Worm (Caenorhabditis elegans) whole organism, L1 larva: ENCODE measurements around the gene W08E12.9.
"Not testable (repeated sequence)": the region's sequence is repeated elsewhere in the genome, so short reads cannot be mapped to it uniquely, and the experiment has no call there.

Source experiments
- ceh-88 ChIP-seq: fragments of 200-800 bp; sonication (Bioruptor generic); IDR thresholded peaks from 2 replicates; pipeline ENCODE4 v1.3.6; 2022; ENCODE audit warnings: missing genetic modification characterization, missing compliant biosample characterization
- efl-1 ChIP-seq, 4 experiments: fragments of 150-350 bp; optimal IDR thresholded peaks in 3 of 4; peaks in 1 of 4; 1 replicate in 1 of 4; 2 replicates in 3 of 4; lab custom pipeline; 2014; ENCODE audit warnings: missing biosample characterization in 2 of 4, missing genetic modification characterization in 2 of 4, missing genetic modification reagents in 2 of 4
- efl-3 ChIP-seq: fragments of 200-800 bp; sonication (Bioruptor generic); optimal IDR thresholded peaks from 2 replicates; lab custom pipeline; 2018; ENCODE audit warnings: mild to moderate bottlenecking, missing genetic modification characterization, missing compliant biosample characterization
- egl-13 ChIP-seq: sonication (generic microtip); optimal IDR thresholded peaks from 2 replicates; lab custom pipeline; 2016; ENCODE audit warnings: missing genotype, missing genetic modification reagents, missing genetic modification characterization, missing compliant biosample characterization
- elt-2 ChIP-seq: sonication (generic microtip); optimal IDR thresholded peaks from 2 replicates; lab custom pipeline; 2016; ENCODE audit warnings: missing genetic modification characterization, mild to moderate bottlenecking, inconsistent platforms, missing compliant biosample characterization, missing genetic modification reagents
- elt-3 ChIP-seq, 6 experiments: fragments of 150-350 bp in 1 of 6; sonication (generic microtip); optimal IDR thresholded peaks; 2 replicates each; lab custom pipeline; 2017 to 2018; ENCODE audit warnings: missing biosample characterization in 6 of 6, missing genetic modification characterization in 6 of 6, inconsistent platforms in 1 of 6
- fkh-10 ChIP-seq: sonication (generic microtip); optimal IDR thresholded peaks from 2 replicates; lab custom pipeline; 2017; ENCODE audit warnings: missing biosample characterization, missing genetic modification reagents, missing genetic modification characterization
- fkh-8 ChIP-seq: sonication (generic microtip); optimal IDR thresholded peaks from 2 replicates; lab custom pipeline; 2016; ENCODE audit warnings: mild to moderate bottlenecking, missing genetic modification characterization, missing compliant biosample characterization
- irx-1 ChIP-seq: sonication (generic microtip); optimal IDR thresholded peaks from 2 replicates; lab custom pipeline; 2016; ENCODE audit warnings: missing genetic modification characterization, missing compliant biosample characterization
- jun-1 ChIP-seq: fragments of 150-350 bp; optimal IDR thresholded peaks from 2 replicates; lab custom pipeline; 2014; ENCODE audit warnings: missing biosample characterization, missing genetic modification reagents, missing genetic modification characterization
- lin-35 ChIP-seq, 2 experiments: fragments of 150-350 bp; optimal IDR thresholded peaks; 2 replicates each; lab custom pipeline; 2014; ENCODE audit warnings: missing biosample characterization in 2 of 2, missing genetic modification characterization in 2 of 2, missing genetic modification reagents in 2 of 2
- lin-39 ChIP-seq: fragments of 150-350 bp; optimal IDR thresholded peaks from 2 replicates; lab custom pipeline; 2014; ENCODE audit warnings: missing biosample characterization, missing genetic modification reagents, missing genetic modification characterization
- nhr-20 ChIP-seq: sonication (generic microtip); optimal IDR thresholded peaks from 2 replicates; lab custom pipeline; 2016; ENCODE audit warnings: mild to moderate bottlenecking, missing genetic modification characterization, missing compliant biosample characterization
- nhr-76 ChIP-seq: sonication (generic microtip); optimal IDR thresholded peaks from 2 replicates; lab custom pipeline; 2017; ENCODE audit warnings: missing biosample characterization, missing genetic modification characterization
- nhr-77 ChIP-seq: fragments of 150-350 bp; optimal IDR thresholded peaks from 2 replicates; lab custom pipeline; 2014; ENCODE audit warnings: missing biosample characterization, missing genetic modification characterization
- pag-3 ChIP-seq: sonication (generic microtip); optimal IDR thresholded peaks from 2 replicates; lab custom pipeline; 2017; ENCODE audit warnings: missing genetic modification characterization, mild to moderate bottlenecking, missing compliant biosample characterization, antibody characterized with exemption, borderline replicate concordance; ENCODE audit not compliant: insufficient read depth
- pqm-1 ChIP-seq: sonication (generic microtip); optimal IDR thresholded peaks from 3 replicates; lab custom pipeline; 2017; ENCODE audit warnings: missing biosample characterization, missing genetic modification characterization
- snpc-4 ChIP-seq: fragments of 150-350 bp; optimal IDR thresholded peaks from 2 replicates; lab custom pipeline; 2014; ENCODE audit warnings: missing biosample characterization, missing genetic modification characterization
- sup-37 ChIP-seq: fragments of 200-800 bp; sonication (Bioruptor generic); optimal IDR thresholded peaks from 2 replicates; lab custom pipeline; 2018; ENCODE audit warnings: mild to moderate bottlenecking, missing genetic modification characterization, missing compliant biosample characterization
- tlp-1 ChIP-seq: fragments of 150-350 bp; optimal IDR thresholded peaks from 2 replicates; lab custom pipeline; 2014; ENCODE audit warnings: missing biosample characterization, missing genetic modification characterization
- unc-130 ChIP-seq: fragments of 150-350 bp; optimal IDR thresholded peaks from 2 replicates; lab custom pipeline; 2017; ENCODE audit warnings: missing biosample characterization, missing genetic modification characterization, inconsistent platforms
- unc-30 ChIP-seq: sonication (generic microtip); optimal IDR thresholded peaks from 2 replicates; lab custom pipeline; 2017; ENCODE audit warnings: missing biosample characterization, missing genetic modification characterization
- unc-62 ChIP-seq: fragments of 150-350 bp; optimal IDR thresholded peaks from 2 replicates; lab custom pipeline; 2014; ENCODE audit warnings: missing biosample characterization, missing genetic modification reagents, missing genetic modification characterization
- vab-15 ChIP-seq: sonication (generic microtip); optimal IDR thresholded peaks from 2 replicates; lab custom pipeline; 2017; ENCODE audit warnings: missing genotype, mild to moderate bottlenecking, missing genetic modification characterization, missing compliant biosample characterization
- xbp-1 ChIP-seq: sonication (generic microtip); optimal IDR thresholded peaks from 2 replicates; lab custom pipeline; 2016; ENCODE audit warnings: missing genetic modification characterization, missing compliant biosample characterization
- zip-4 ChIP-seq: fragments of 200-800 bp; sonication (Bioruptor generic); optimal IDR thresholded peaks from 2 replicates; lab custom pipeline; 2018; ENCODE audit warnings: mild to moderate bottlenecking, missing genetic modification characterization, moderate library complexity, missing compliant biosample characterization

Gene W08E12.9

DNA sequence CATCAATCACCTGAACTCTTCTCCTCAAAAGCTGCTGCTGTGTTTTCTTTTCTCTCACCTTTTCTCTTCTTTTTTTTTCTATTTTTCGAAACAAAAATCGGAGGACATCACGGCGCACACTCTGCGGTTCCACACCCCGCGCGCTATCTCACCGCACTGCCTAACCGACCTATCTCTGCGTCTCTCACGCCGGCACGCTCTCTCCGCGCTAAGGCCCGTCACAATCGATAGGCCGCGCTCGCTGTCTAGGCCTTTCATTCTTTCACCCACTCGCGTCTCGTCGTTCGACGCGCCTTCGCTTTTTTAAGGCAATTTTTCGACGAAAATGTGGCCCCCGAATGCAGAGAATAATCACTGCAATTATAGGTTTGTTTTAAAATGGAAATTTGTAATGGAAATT, 3.9 kb upstream of the W08E12.9 start, which contains the start of gene zip-11 (continued):
- TF ChIP-seq lin-35 (GFP tag; optimal IDR thresholded peaks at IDR 0.05; lab: Kevin White, UChicago) (peak; percentile 35 to 47), tlp-1 (tag; lab: Kevin White, UChicago) (no peak), jun-1 (tag; lab: Kevin White, UChicago) (peak; percentile 42), unc-30 (no peak), unc-130 (no peak), unc-62 (GFP tag; lab: Kevin White, UChicago) (no peak), efl-1 (optimal IDR thresholded peaks at IDR 0.05; lab: Kevin White, UChicago) (peak; percentile 69 to 79), efl-1 (GFP tag; optimal IDR thresholded peaks at IDR 0.05 in 1 of 2; lab: Kevin White, UChicago) (peak; percentile 59 to 96)

DNA sequence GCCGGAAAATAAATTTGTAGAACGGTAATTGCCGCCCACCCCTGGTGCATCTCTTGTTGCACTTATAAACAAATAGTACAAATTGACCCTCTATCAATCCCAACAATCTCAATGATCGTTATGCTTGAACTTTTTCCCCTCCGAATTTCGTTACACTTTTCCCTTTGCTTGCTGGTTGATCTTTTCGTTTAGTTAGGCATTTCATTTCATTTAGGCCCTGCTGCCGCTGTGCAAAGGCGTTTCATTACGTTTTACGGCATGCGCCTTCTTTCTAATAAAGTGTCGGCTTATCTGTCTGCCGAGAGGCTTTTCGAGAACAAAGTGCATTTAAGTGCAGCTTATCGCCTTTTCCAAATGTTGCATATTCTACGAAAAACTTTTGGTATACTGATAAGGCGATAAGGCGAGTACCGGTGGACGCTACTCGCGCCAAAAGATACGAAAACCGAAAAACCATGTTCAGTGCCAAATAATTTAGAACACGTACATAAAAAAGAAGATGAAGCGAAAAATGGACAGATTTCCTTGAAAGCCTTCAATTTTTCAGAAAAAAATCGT, 3.4 kb upstream of the W08E12.9 start:
- no peak for TF ChIP-seq snpc-4 (tag; lab: Kevin White, UChicago)
- no peak for TF ChIP-seq elt-3 (tag; optimal IDR thresholded peaks at IDR 0.05; lab: Kevin White, UChicago)
- no peak for TF ChIP-seq xbp-1 (tag; lab: Kevin White, UChicago)
- peak; percentile 88 for TF ChIP-seq elt-2 (tag; lab: Kevin White, UChicago)
- TF ChIP-seq pqm-1 = peak; percentile 87

DNA sequence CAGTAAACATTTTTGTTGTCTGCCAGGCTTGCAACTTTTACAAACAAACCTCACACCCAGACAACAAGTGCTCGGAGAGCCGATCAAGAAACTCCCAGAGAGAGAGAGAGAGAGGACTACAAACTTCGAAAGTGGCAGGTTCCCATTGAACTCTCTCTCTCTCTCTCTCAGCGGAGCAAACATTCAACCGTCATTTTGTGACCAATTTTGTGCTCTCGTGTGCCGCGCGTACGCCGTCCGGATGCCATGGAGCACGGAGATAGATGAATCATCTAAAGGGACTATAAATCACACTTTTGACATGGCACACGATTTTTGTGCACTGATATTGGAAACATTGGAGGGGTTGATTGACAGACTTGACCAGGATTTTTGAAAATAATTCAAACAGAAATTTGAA, 1.5 kb upstream of the W08E12.9 start:
- TF ChIP-seq nhr-20 = no peak
- no peak for TF ChIP-seq efl-1 (optimal IDR thresholded peaks at IDR 0.05; lab: Kevin White, UChicago)
- peak in 1 of 2 experiments; percentile 94 for TF ChIP-seq efl-1 (GFP tag; optimal IDR thresholded peaks at IDR 0.05 in 1 of 2; lab: Kevin White, UChicago)

ce11 chrIV:3305575-3305974, 1.8 kb downstream of the W08E12.9 start, which contains the start of gene W08E12.2:
Gene W08E12.2 (plus strand): TSS chrIV:3305875.
- TF ChIP-seq nhr-77 (tag; lab: Kevin White, UChicago) (no peak), egl-13 (tag; lab: Kevin White, UChicago) (no peak), nhr-76 (tag; lab: Kevin White, UChicago) (no peak), efl-1 (optimal IDR thresholded peaks at IDR 0.05; lab: Kevin White, UChicago) (no peak), efl-1 (GFP tag; optimal IDR thresholded peaks at IDR 0.05 in 1 of 2; lab: Kevin White, UChicago) (peak in 1 of 2 experiments; percentile 24)

ce11 chrIV:3303690-3304089, 3.7 kb downstream of the W08E12.9 start, which contains the start of gene idpp-12:
Gene idpp-12 (plus strand): TSS chrIV:3303990.
- TF ChIP-seq zip-4 (GFP tag; lab: Kevin White, UChicago); xbp-1 (tag; lab: Kevin White, UChicago); lin-39 (tag; lab: Kevin White, UChicago): not testable (repeated sequence)

- not testable (repeated sequence) for TF ChIP-seq vab-15 (tag; lab: Kevin White, UChicago); sup-37; ceh-88 (GFP tag; lab: Robert Waterston, UW)
Observed at ce11 chrIV:3302058-3302457, 5.3 kb downstream of the W08E12.9 start, which contains the start of gene W08E12.4. Gene W08E12.4 (plus strand): TSS chrIV:3302358.

- no peak for TF ChIP-seq irx-1 (tag; lab: Kevin White, UChicago)
- no peak for TF ChIP-seq efl-1 (optimal IDR thresholded peaks at IDR 0.05; lab: Kevin White, UChicago)
- peak in 1 of 2 experiments; percentile 50 for TF ChIP-seq efl-1 (GFP tag; optimal IDR thresholded peaks at IDR 0.05 in 1 of 2; lab: Kevin White, UChicago)
Observed at ce11 chrIV:3300492-3300891, 6.9 kb downstream of the W08E12.9 start, which contains the start of gene W08E12.5. Gene W08E12.5 (plus strand): TSS chrIV:3300792.

DNA sequence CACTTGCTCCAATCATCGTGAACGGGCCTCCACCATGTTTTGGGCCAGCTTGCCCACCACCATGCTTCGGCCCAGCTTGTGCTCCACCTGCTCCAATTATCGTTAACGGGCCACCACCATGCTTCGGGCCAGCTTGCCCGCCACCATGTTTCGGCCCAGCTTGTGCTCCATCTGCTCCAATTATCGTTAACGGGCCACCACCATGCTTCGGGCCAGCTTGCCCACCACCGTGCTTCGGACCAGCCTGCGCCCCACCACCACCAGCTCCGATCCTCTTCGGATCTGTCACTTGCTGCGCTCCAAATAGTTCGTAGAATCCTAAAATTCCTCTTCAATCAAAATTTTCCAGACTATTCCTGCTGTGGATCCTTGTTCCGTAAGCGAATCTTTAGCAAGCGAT, 8.1 kb downstream of the W08E12.9 start:
- TF ChIP-seq pag-3 = no peak

ce11 chrIV:3298300-3298699, 9.1 kb downstream of the W08E12.9 start, which contains the start of gene W08E12.6:
Gene W08E12.6 (plus strand): TSS chrIV:3298600.
- TF ChIP-seq efl-3 (GFP tag; lab: Kevin White, UChicago) (no peak), fkh-10 (GFP tag; lab: Kevin White, UChicago) (peak; percentile 3), pag-3 (no peak), fkh-8 (no peak)
